Worm (Caenorhabditis elegans) whole organism, young adult: ENCODE data around the gene his-71.

ENCODE experiments used
- C17E4.6 ChIP-seq: fragments of 200-800 bp; sonication (Bioruptor generic); IDR thresholded peaks from 2 replicates; pipeline ENCODE4 v1.3.6; 2022; ENCODE audit warnings: missing genetic modification reagents, missing genetic modification characterization, missing compliant biosample characterization
- F22D6.2 ChIP-seq: sonication (generic microtip); optimal IDR thresholded peaks from 2 replicates; lab custom pipeline; 2016; ENCODE audit warnings: mild to moderate bottlenecking, missing genetic modification characterization, missing compliant biosample characterization
- F49E8.2 ChIP-seq: sonication (generic microtip); optimal IDR thresholded peaks from 3 replicates; lab custom pipeline; 2017; ENCODE audit warnings: missing genetic modification characterization, mild to moderate bottlenecking, missing compliant biosample characterization, antibody characterized with exemption, moderate library complexity; ENCODE audit not compliant: insufficient read depth
- F52B5.7 ChIP-seq: sonication (generic microtip); optimal IDR thresholded peaks from 2 replicates; lab custom pipeline; 2016; ENCODE audit warnings: mild to moderate bottlenecking, missing genetic modification characterization, missing compliant biosample characterization
- F55B11.4 ChIP-seq: sonication (generic microtip); optimal IDR thresholded peaks from 2 replicates; lab custom pipeline; 2016; ENCODE audit warnings: missing compliant biosample characterization, missing genetic modification characterization, borderline replicate concordance; ENCODE audit not compliant: insufficient read depth
- F57C9.4 ChIP-seq: sonication (generic microtip); optimal IDR thresholded peaks from 2 replicates; lab custom pipeline; 2017; ENCODE audit warnings: mild to moderate bottlenecking, missing genetic modification characterization, missing compliant biosample characterization
- K11D2.4 ChIP-seq: fragments of 200-800 bp; sonication (Bioruptor generic); IDR thresholded peaks from 2 replicates; pipeline ENCODE4 v1.3.6; 2022; ENCODE audit warnings: missing genetic modification reagents, missing genetic modification characterization, missing compliant biosample characterization
- K12H6.12 ChIP-seq: fragments of 200-800 bp; sonication (Bioruptor generic); optimal IDR thresholded peaks from 2 replicates; lab custom pipeline; 2018; ENCODE audit warnings: mild to moderate bottlenecking, missing genetic modification characterization, missing compliant biosample characterization
- Y95B8A.8 ChIP-seq: fragments of 200-800 bp; sonication (Bioruptor generic); IDR thresholded peaks from 2 replicates; pipeline ENCODE4 v1.3.6; 2022; ENCODE audit warnings: missing genetic modification reagents, missing genetic modification characterization, missing compliant biosample characterization
- atf-7 ChIP-seq: sonication (generic microtip); optimal IDR thresholded peaks from 2 replicates; lab custom pipeline; 2017; ENCODE audit warnings: mild to moderate bottlenecking, missing genetic modification characterization, missing compliant biosample characterization
- attf-5 ChIP-seq: fragments of 200-800 bp; sonication (Bioruptor generic); optimal IDR thresholded peaks from 2 replicates; lab custom pipeline; 2018; ENCODE audit warnings: mild to moderate bottlenecking, missing genetic modification characterization, missing compliant biosample characterization
- cebp-1 ChIP-seq, 2 experiments: fragments of 200-800 bp in 1 of 2; sonication (Bioruptor generic) in 1 of 2; sonication (generic microtip) in 1 of 2; IDR thresholded peaks in 1 of 2; optimal IDR thresholded peaks in 1 of 2; 2 replicates each; pipeline versions ENCODE4 v1.3.6 to Lab custom; 2017 to 2022; ENCODE audit warnings: missing compliant biosample characterization in 2 of 2, missing genetic modification characterization in 2 of 2, mild to moderate bottlenecking in 1 of 2, missing genetic modification reagents in 1 of 2, moderate library complexity in 1 of 2
- chd-7 ChIP-seq: sonication (generic microtip); optimal IDR thresholded peaks from 2 replicates; lab custom pipeline; 2016; ENCODE audit warnings: mild to moderate bottlenecking, missing genetic modification characterization, moderate library complexity, missing compliant biosample characterization
- dox-1 ChIP-seq: fragments of 200-800 bp; sonication (Bioruptor generic); IDR thresholded peaks from 2 replicates; pipeline ENCODE4 v1.3.6; 2022; ENCODE audit warnings: missing genetic modification reagents, missing genetic modification characterization, missing compliant biosample characterization
- dpff-1 ChIP-seq: sonication (generic microtip); optimal IDR thresholded peaks from 2 replicates; lab custom pipeline; 2017; ENCODE audit warnings: mild to moderate bottlenecking, missing genetic modification characterization, missing compliant biosample characterization
- dpl-1 ChIP-seq: fragments of 150-350 bp; optimal IDR thresholded peaks from 2 replicates; lab custom pipeline; 2014; ENCODE audit warnings: missing biosample characterization, missing genetic modification reagents, missing genetic modification characterization
- egl-44 ChIP-seq: fragments of 200-800 bp; sonication (Bioruptor generic); IDR thresholded peaks from 2 replicates; pipeline ENCODE4 v1.3.6; 2022; ENCODE audit warnings: missing genetic modification reagents, missing genetic modification characterization, missing compliant biosample characterization
- ekl-4 ChIP-seq: fragments of 200-800 bp; sonication (Bioruptor generic); IDR thresholded peaks from 2 replicates; pipeline ENCODE4 v1.3.6; 2022; ENCODE audit warnings: missing genetic modification reagents, missing genetic modification characterization, missing compliant biosample characterization
- ets-4 ChIP-seq: fragments of 200-800 bp; sonication (Bioruptor generic); optimal IDR thresholded peaks from 2 replicates; lab custom pipeline; 2018; ENCODE audit warnings: mild to moderate bottlenecking, missing genetic modification characterization, missing compliant biosample characterization
- hmg-1.2 ChIP-seq: fragments of 200-800 bp; sonication (Bioruptor generic); IDR thresholded peaks from 2 replicates; pipeline ENCODE4 v1.3.6; 2022; ENCODE audit warnings: missing genetic modification reagents, missing genetic modification characterization, missing compliant biosample characterization
- lag-1 ChIP-seq: fragments of 200-800 bp; sonication (Bioruptor generic); IDR thresholded peaks from 2 replicates; pipeline ENCODE4 v1.3.6; 2022; ENCODE audit warnings: missing genetic modification reagents, missing genetic modification characterization, missing compliant biosample characterization
- let-526 ChIP-seq: fragments of 200-800 bp; sonication (Bioruptor generic); IDR thresholded peaks from 2 replicates; pipeline ENCODE4 v1.3.6; 2022; ENCODE audit warnings: missing genetic modification reagents, missing genetic modification characterization, missing compliant biosample characterization
- lin-40 ChIP-seq: sonication (generic microtip); optimal IDR thresholded peaks from 2 replicates; lab custom pipeline; 2016; ENCODE audit warnings: missing genetic modification characterization, mild to moderate bottlenecking, missing compliant biosample characterization, missing genotype, missing genetic modification reagents
- lin-54 ChIP-seq: fragments of 200-800 bp; sonication (Bioruptor generic); optimal IDR thresholded peaks from 2 replicates; lab custom pipeline; 2018; ENCODE audit warnings: mild to moderate bottlenecking, missing genetic modification characterization, missing compliant biosample characterization
- nfyb-1 ChIP-seq: fragments of 200-800 bp; sonication (Bioruptor generic); IDR thresholded peaks from 2 replicates; pipeline ENCODE4 v1.3.6; 2022; ENCODE audit warnings: missing genetic modification reagents, missing genetic modification characterization, missing compliant biosample characterization
- nhr-120 ChIP-seq: fragments of 200-800 bp; sonication (Bioruptor generic); IDR thresholded peaks from 2 replicates; pipeline ENCODE4 v1.3.6; 2022; ENCODE audit warnings: missing genetic modification characterization, missing compliant biosample characterization
- nhr-80 ChIP-seq: sonication (generic microtip); optimal IDR thresholded peaks from 2 replicates; lab custom pipeline; 2016; ENCODE audit warnings: missing genetic modification characterization, missing compliant biosample characterization
- nhr-90 ChIP-seq: sonication (generic microtip); optimal IDR thresholded peaks from 2 replicates; lab custom pipeline; 2016; ENCODE audit warnings: missing genotype, mild to moderate bottlenecking, missing genetic modification characterization, missing compliant biosample characterization
- pbrm-1 ChIP-seq: fragments of 200-800 bp; sonication (Bioruptor generic); IDR thresholded peaks from 2 replicates; pipeline ENCODE4 v1.3.6; 2022; ENCODE audit warnings: missing genetic modification reagents, missing genetic modification characterization, missing compliant biosample characterization
- pha-4 ChIP-seq: fragments of 150-350 bp; sonication (generic microtip); optimal IDR thresholded peaks from 2 replicates; lab custom pipeline; 2014; ENCODE audit warnings: missing biosample characterization, missing genetic modification reagents, missing genetic modification characterization
- rcor-1 ChIP-seq: fragments of 200-800 bp; sonication (Bioruptor generic); IDR thresholded peaks from 2 replicates; pipeline ENCODE4 v1.3.6; 2022; ENCODE audit warnings: missing genetic modification reagents, missing genetic modification characterization, missing compliant biosample characterization
- repo-1 ChIP-seq: sonication (generic microtip); optimal IDR thresholded peaks from 2 replicates; lab custom pipeline; 2017; ENCODE audit warnings: mild to moderate bottlenecking, missing genetic modification characterization, missing compliant biosample characterization
- sdz-38 ChIP-seq: sonication (generic microtip); optimal IDR thresholded peaks from 2 replicates; lab custom pipeline; 2016; ENCODE audit warnings: missing genotype, missing genetic modification characterization, missing compliant biosample characterization
- somi-1 ChIP-seq: fragments of 200-800 bp; sonication (Bioruptor generic); optimal IDR thresholded peaks from 2 replicates; lab custom pipeline; 2018; ENCODE audit warnings: mild to moderate bottlenecking, missing genetic modification characterization, missing compliant biosample characterization
- tbp1 ChIP-seq: fragments of 200-800 bp; sonication (Bioruptor generic); optimal IDR thresholded peaks from 2 replicates; lab custom pipeline; 2018; ENCODE audit warnings: mild to moderate bottlenecking, missing genetic modification characterization, missing compliant biosample characterization
- tlf-1 ChIP-seq: fragments of 200-800 bp; sonication (Bioruptor generic); optimal IDR thresholded peaks from 2 replicates; lab custom pipeline; 2018; ENCODE audit warnings: mild to moderate bottlenecking, missing genetic modification characterization, missing compliant biosample characterization
- unc-130 ChIP-seq: sonication (generic microtip); optimal IDR thresholded peaks from 2 replicates; lab custom pipeline; 2016; ENCODE audit warnings: missing genetic modification reagents, missing genetic modification characterization, missing compliant biosample characterization
- zfh-2 ChIP-seq: fragments of 200-800 bp; sonication (Bioruptor generic); conservative IDR thresholded peaks from 2 replicates; pipeline ENCODE4 v1.3.6; 2022; ENCODE audit warnings: missing genetic modification reagents, missing genetic modification characterization, missing compliant biosample characterization
- zim-3 ChIP-seq: sonication (generic microtip); optimal IDR thresholded peaks from 2 replicates; lab custom pipeline; 2017; ENCODE audit warnings: mild to moderate bottlenecking, missing genetic modification characterization, moderate library complexity, missing compliant biosample characterization
- ztf-18 ChIP-seq: sonication (generic microtip); optimal IDR thresholded peaks from 2 replicates; lab custom pipeline; 2016; ENCODE audit warnings: missing genotype, mild to moderate bottlenecking, missing genetic modification characterization, missing compliant biosample characterization
- ztf-22 ChIP-seq: fragments of 200-800 bp; sonication (Bioruptor generic); optimal IDR thresholded peaks from 2 replicates; lab custom pipeline; 2018; ENCODE audit warnings: mild to moderate bottlenecking, missing genetic modification characterization, moderate library complexity, missing compliant biosample characterization
- ztf-25 ChIP-seq: fragments of 200-800 bp; sonication (Bioruptor generic); IDR thresholded peaks from 2 replicates; pipeline ENCODE4 v1.3.6; 2022; ENCODE audit warnings: missing genetic modification reagents, missing genetic modification characterization, missing compliant biosample characterization

The his-71 gene

ce11 chrX:8026709-8027108 lies 44.8 kb upstream of the his-71 start:
- TF ChIP-seq ekl-4 (GFP tag; lab: Robert Waterston, UW) (peak; percentile 18; the same call in 1 of the 2 replicates), rcor-1 (no peak), nhr-80 (tag; lab: Kevin White, UChicago) (peak; percentile 27), sdz-38 (no peak), lin-40 (tag; lab: Kevin White, UChicago) (peak; percentile 4), somi-1 (peak; percentile 19), cebp-1 (GFP tag; IDR thresholded peaks at IDR 0.05; lab: Robert Waterston, UW) (peak; percentile 32; the same call in 1 of the 2 replicates), cebp-1 (tag; optimal IDR thresholded peaks at IDR 0.05; lab: Kevin White, UChicago) (peak; percentile 50), nfyb-1 (GFP tag; lab: Robert Waterston, UW) (peak; percentile 49; the same call in 1 of the 2 replicates)

ce11 chrX:8022728-8023127 lies 40.9 kb upstream of the his-71 start:
- TF ChIP-seq F49E8.2 (tag; lab: Kevin White, UChicago) (no peak), cebp-1 (GFP tag; IDR thresholded peaks at IDR 0.05; lab: Robert Waterston, UW) (no peak), cebp-1 (tag; optimal IDR thresholded peaks at IDR 0.05; lab: Kevin White, UChicago) (peak; percentile 59), pbrm-1 (GFP tag; lab: Robert Waterston, UW) (0 out of 2 replicates have a peak, but pooled peaks have one; percentile 10), egl-44 (GFP tag; lab: Robert Waterston, UW) (peak; percentile 38; the same call in 1 of the 2 replicates), dox-1 (GFP tag; lab: Robert Waterston, UW) (0 out of 2 replicates have a peak, but pooled peaks have one; percentile 35), nhr-90 (tag; lab: Kevin White, UChicago) (peak; percentile 42), ztf-22 (GFP tag; lab: Kevin White, UChicago) (peak; percentile 55), tbp1 (GFP tag; lab: Kevin White, UChicago) (peak; percentile 10), ets-4 (GFP tag; lab: Kevin White, UChicago) (peak; percentile 42), Y95B8A.8 (GFP tag; lab: Robert Waterston, UW) (0 out of 2 replicates have a peak, but pooled peaks have one; percentile 5), F57C9.4 (tag; lab: Kevin White, UChicago) (no peak), somi-1 (no peak), pha-4 (tag; lab: Kevin White, UChicago) (peak; percentile 90), nfyb-1 (GFP tag; lab: Robert Waterston, UW) (peak; percentile 64; the same call in 1 of the 2 replicates), atf-7 (peak; percentile 38), tlf-1 (GFP tag; lab: Kevin White, UChicago) (peak; percentile 37), nhr-80 (tag; lab: Kevin White, UChicago) (peak; percentile 73), repo-1 (tag; lab: Kevin White, UChicago) (peak; percentile 3), C17E4.6 (GFP tag; lab: Robert Waterston, UW) (no peak), lin-54 (GFP tag; lab: Kevin White, UChicago) (peak; percentile 19)

ce11 chrX:8021609-8022008 lies 39.7 kb upstream of the his-71 start:
- TF ChIP-seq F22D6.2 (tag; lab: Kevin White, UChicago), result no peak
- peak; percentile 93 for TF ChIP-seq zfh-2 (GFP tag; lab: Robert Waterston, UW)
- TF ChIP-seq ets-4 (GFP tag; lab: Kevin White, UChicago), result peak; percentile 40
- peak; percentile 94 for TF ChIP-seq K12H6.12
- TF ChIP-seq dpl-1 (GFP tag; lab: Kevin White, UChicago), result no peak
- no peak for TF ChIP-seq dpff-1 (tag; lab: Kevin White, UChicago)
- TF ChIP-seq ztf-25 (GFP tag; lab: Robert Waterston, UW), result 0 out of 2 replicates have a peak, but pooled peaks have one; percentile 42
- peak; percentile 55 for TF ChIP-seq attf-5
- TF ChIP-seq unc-130 (GFP tag; lab: Kevin White, UChicago), result no peak
- peak; percentile 44 for TF ChIP-seq zim-3 (tag; lab: Kevin White, UChicago)
- peak; percentile 82 for TF ChIP-seq chd-7
- peak; percentile 12 for TF ChIP-seq lin-54 (GFP tag; lab: Kevin White, UChicago)
- no peak for TF ChIP-seq repo-1 (tag; lab: Kevin White, UChicago)
- TF ChIP-seq F52B5.7 (tag; lab: Kevin White, UChicago), result peak; percentile 61
- peak; percentile 80 for TF ChIP-seq K11D2.4 (GFP tag; lab: Robert Waterston, UW)
- no peak for TF ChIP-seq lag-1 (GFP tag; lab: Robert Waterston, UW)
- TF ChIP-seq nhr-120 (GFP tag; lab: Robert Waterston, UW), result no peak
- TF ChIP-seq let-526, result peak; percentile 40; the same call in 1 of the 2 replicates
- TF ChIP-seq dox-1 (GFP tag; lab: Robert Waterston, UW), result peak; percentile 54; the same call in 1 of the 2 replicates
- peak; percentile 54 for TF ChIP-seq hmg-1.2 (GFP tag; lab: Robert Waterston, UW)
- peak; percentile 28; the same call in 1 of the 2 replicates for TF ChIP-seq cebp-1 (GFP tag; IDR thresholded peaks at IDR 0.05; lab: Robert Waterston, UW)
- peak; percentile 93 for TF ChIP-seq cebp-1 (tag; optimal IDR thresholded peaks at IDR 0.05; lab: Kevin White, UChicago)
- TF ChIP-seq F55B11.4 (tag; lab: Kevin White, UChicago), result no peak
- peak; percentile 52 for TF ChIP-seq ztf-18 (tag; lab: Kevin White, UChicago)
